Fruit fly (Drosophila melanogaster) whole organism, prepupa: ENCODE results near the gene CG14286.

Experiments
- Blimp-1 ChIP-seq: fragments of 200-800 bp; sonication (Bioruptor generic); optimal IDR thresholded peaks from 3 replicates; lab custom pipeline; 2017; ENCODE audit warnings: missing biosample characterization, missing genetic modification characterization, mild to moderate bottlenecking, moderate library complexity, missing genetic modification reagents
- CG10631 ChIP-seq: fragments of 200-800 bp; sonication (Bioruptor generic); optimal IDR thresholded peaks from 2 replicates; lab custom pipeline; 2016; ENCODE audit warnings: missing biosample characterization, missing genetic modification characterization
- CG10669 ChIP-seq: fragments of 200-800 bp; sonication (Bioruptor generic); optimal IDR thresholded peaks from 3 replicates; lab custom pipeline; 2018; ENCODE audit warnings: missing biosample characterization, mild to moderate bottlenecking, missing genetic modification characterization, moderate library complexity
- CG11294 ChIP-seq: fragments of 200-800 bp; sonication (Bioruptor generic); IDR thresholded peaks from 2 replicates; pipeline ENCODE4 v1.3.6; 2022; ENCODE audit warnings: missing biosample characterization, missing genetic modification characterization
- CG15336 ChIP-seq: fragments of 200-800 bp; sonication (Bioruptor generic); IDR thresholded peaks from 2 replicates; pipeline ENCODE4 v1.3.6; 2022; ENCODE audit warnings: missing biosample characterization, missing genetic modification characterization
- CG1621 ChIP-seq: fragments of 200-800 bp; sonication (Bioruptor generic); optimal IDR thresholded peaks from 3 replicates; lab custom pipeline; 2018; ENCODE audit warnings: missing biosample characterization, mild to moderate bottlenecking, missing genetic modification characterization
- CG16779 ChIP-seq: fragments of 200-800 bp; sonication (Bioruptor generic); optimal IDR thresholded peaks from 3 replicates; lab custom pipeline; 2017; ENCODE audit warnings: missing biosample characterization, mild to moderate bottlenecking, missing genetic modification characterization
- CG3032 ChIP-seq: fragments of 200-800 bp; optimal IDR thresholded peaks from 2 replicates; lab custom pipeline; 2019; ENCODE audit warnings: missing biosample characterization, mild to moderate bottlenecking, missing genetic modification characterization, moderate library complexity
- CG31627 ChIP-seq: fragments of 200-800 bp; sonication (Bioruptor generic); optimal IDR thresholded peaks from 3 replicates; lab custom pipeline; 2016; ENCODE audit warnings: missing biosample characterization, missing genetic modification characterization
- CG32006 ChIP-seq: fragments of 200-800 bp; sonication (Bioruptor generic); optimal IDR thresholded peaks from 3 replicates; lab custom pipeline; 2017; ENCODE audit warnings: missing biosample characterization, mild to moderate bottlenecking, missing genetic modification characterization
- CG34406 ChIP-seq: fragments of 200-800 bp; sonication (Bioruptor generic); optimal IDR thresholded peaks from 3 replicates; lab custom pipeline; 2016; ENCODE audit warnings: missing biosample characterization, missing genetic modification characterization
- CG4318 ChIP-seq: fragments of 200-800 bp; sonication (Bioruptor generic); optimal IDR thresholded peaks from 3 replicates; lab custom pipeline; 2017; ENCODE audit warnings: missing biosample characterization, mild to moderate bottlenecking, missing genetic modification characterization
- CG6276 ChIP-seq: fragments of 200-800 bp; sonication (Bioruptor generic); optimal IDR thresholded peaks from 2 replicates; lab custom pipeline; 2017; ENCODE audit warnings: missing biosample characterization, mild to moderate bottlenecking, missing genetic modification characterization
- CG6792 ChIP-seq: fragments of 200-800 bp; sonication (Bioruptor generic); optimal IDR thresholded peaks from 3 replicates; lab custom pipeline; 2016; ENCODE audit warnings: missing biosample characterization, missing genetic modification characterization
- CG6808 ChIP-seq: fragments of 200-800 bp; sonication (Bioruptor generic); optimal IDR thresholded peaks from 3 replicates; lab custom pipeline; 2017; ENCODE audit warnings: missing biosample characterization, missing genetic modification characterization, mild to moderate bottlenecking, moderate library complexity, missing genetic modification reagents
- CG6854 ChIP-seq: fragments of 200-800 bp; sonication (Bioruptor generic); optimal IDR thresholded peaks from 2 replicates; lab custom pipeline; 2017; ENCODE audit warnings: missing biosample characterization, mild to moderate bottlenecking, missing genetic modification characterization
- CG7368 ChIP-seq: fragments of 200-800 bp; sonication (Bioruptor generic); optimal IDR thresholded peaks from 3 replicates; lab custom pipeline; 2016; ENCODE audit warnings: missing biosample characterization, missing genetic modification characterization
- CG8119 ChIP-seq: fragments of 200-800 bp; sonication (Bioruptor generic); IDR thresholded peaks from 3 replicates; pipeline ENCODE4 v1.3.6; 2022; ENCODE audit warnings: missing biosample characterization, missing genetic modification characterization
- CG8319 ChIP-seq: fragments of 200-800 bp; sonication (Bioruptor generic); optimal IDR thresholded peaks from 3 replicates; lab custom pipeline; 2016; ENCODE audit warnings: missing biosample characterization, missing genetic modification characterization
- CG9139 ChIP-seq: fragments of 200-800 bp; sonication (Bioruptor generic); optimal IDR thresholded peaks from 3 replicates; lab custom pipeline; 2017; ENCODE audit warnings: missing biosample characterization, mild to moderate bottlenecking, missing genetic modification characterization
- Eip75B ChIP-seq: fragments of 200-800 bp; sonication (Bioruptor generic); optimal IDR thresholded peaks from 3 replicates; lab custom pipeline; 2016; ENCODE audit warnings: missing biosample characterization, missing genetic modification characterization
- Eip78C ChIP-seq: fragments of 200-800 bp; sonication (Bioruptor generic); peaks from one replicate; lab custom pipeline; 2016; ENCODE audit warnings: missing biosample characterization, missing genetic modification characterization
- Eip93F ChIP-seq: fragments of 200-800 bp; sonication (Bioruptor generic); optimal IDR thresholded peaks from 2 replicates; lab custom pipeline; 2016; ENCODE audit warnings: missing biosample characterization, mild to moderate bottlenecking, missing genetic modification characterization
- Ets21C ChIP-seq: fragments of 200-800 bp; sonication (Bioruptor generic); optimal IDR thresholded peaks from 3 replicates; lab custom pipeline; 2016; ENCODE audit warnings: missing biosample characterization, missing genetic modification characterization
- Ets96B ChIP-seq: fragments of 200-800 bp; optimal IDR thresholded peaks from 2 replicates; lab custom pipeline; 2019; ENCODE audit warnings: missing biosample characterization, mild to moderate bottlenecking, missing genetic modification characterization, moderate library complexity
- Gug ChIP-seq: fragments of 200-800 bp; sonication (Bioruptor generic); IDR thresholded peaks from 2 replicates; pipeline ENCODE4 v1.3.6; 2022; ENCODE audit warnings: missing biosample characterization, missing genetic modification characterization
- Hr38 ChIP-seq: sonication (Bioruptor generic); optimal IDR thresholded peaks from 2 replicates; lab custom pipeline; 2016; ENCODE audit warnings: missing biosample characterization, missing genetic modification characterization
- Hr39 ChIP-seq: fragments of 200-800 bp; sonication (Bioruptor generic); optimal IDR thresholded peaks from 2 replicates; lab custom pipeline; 2016; ENCODE audit warnings: missing biosample characterization, missing genetic modification characterization
- Hr4 ChIP-seq: fragments of 200-800 bp; sonication (Bioruptor generic); optimal IDR thresholded peaks from 3 replicates; lab custom pipeline; 2016; ENCODE audit warnings: missing biosample characterization, missing genetic modification characterization
- Lpt ChIP-seq: fragments of 200-800 bp; sonication (Bioruptor generic); optimal IDR thresholded peaks from 3 replicates; lab custom pipeline; 2016; ENCODE audit warnings: missing biosample characterization, missing genetic modification characterization
- Met ChIP-seq: fragments of 200-800 bp; sonication (Bioruptor generic); optimal IDR thresholded peaks from 3 replicates; lab custom pipeline; 2016; ENCODE audit warnings: missing biosample characterization, missing genetic modification characterization
- OdsH ChIP-seq: fragments of 200-800 bp; sonication (Bioruptor generic); optimal IDR thresholded peaks from 3 replicates; lab custom pipeline; 2016; ENCODE audit warnings: missing biosample characterization, missing genetic modification characterization
- Smox ChIP-seq: fragments of 200-800 bp; sonication (Bioruptor generic); optimal IDR thresholded peaks from 3 replicates; lab custom pipeline; 2016; ENCODE audit warnings: missing biosample characterization, missing genetic modification characterization
- Sox102F ChIP-seq: fragments of 200-800 bp; sonication (Bioruptor generic); optimal IDR thresholded peaks from 2 replicates; lab custom pipeline; 2016; ENCODE audit warnings: missing biosample characterization, mild to moderate bottlenecking, missing genetic modification characterization
- Sox14 ChIP-seq: fragments of 200-800 bp; sonication (Bioruptor generic); optimal IDR thresholded peaks from 3 replicates; lab custom pipeline; 2016; ENCODE audit warnings: missing biosample characterization, missing genetic modification characterization
- Sox15 ChIP-seq: fragments of 200-800 bp; sonication (Bioruptor generic); optimal IDR thresholded peaks from 3 replicates; lab custom pipeline; 2016; ENCODE audit warnings: missing biosample characterization, missing genetic modification characterization
- achi ChIP-seq: fragments of 200-800 bp; sonication (Bioruptor generic); optimal IDR thresholded peaks from 3 replicates; lab custom pipeline; 2016; ENCODE audit warnings: missing biosample characterization, missing genetic modification characterization
- cyc ChIP-seq: fragments of 200-800 bp; sonication (Bioruptor generic); optimal IDR thresholded peaks from 3 replicates; lab custom pipeline; 2016; ENCODE audit warnings: missing biosample characterization, missing genetic modification characterization
- esn ChIP-seq: fragments of 200-800 bp; sonication (Bioruptor generic); optimal IDR thresholded peaks from 2 replicates; lab custom pipeline; 2016; ENCODE audit warnings: missing biosample characterization, mild to moderate bottlenecking, missing genetic modification characterization, moderate library complexity
- fd59A ChIP-seq: fragments of 200-800 bp; sonication (Bioruptor generic); optimal IDR thresholded peaks from 2 replicates; lab custom pipeline; 2017; ENCODE audit warnings: missing biosample characterization, mild to moderate bottlenecking, missing genetic modification characterization, missing genetic modification reagents
- fd85E ChIP-seq: fragments of 200-800 bp; sonication (Bioruptor generic); optimal IDR thresholded peaks from 3 replicates; lab custom pipeline; 2016; ENCODE audit warnings: missing biosample characterization, missing genetic modification characterization
- lz ChIP-seq: fragments of 200-800 bp; sonication (Bioruptor generic); optimal IDR thresholded peaks from 3 replicates; lab custom pipeline; 2016; ENCODE audit warnings: missing biosample characterization, missing genetic modification characterization
- net ChIP-seq: fragments of 200-800 bp; sonication (Bioruptor generic); optimal IDR thresholded peaks from 3 replicates; lab custom pipeline; 2016; ENCODE audit warnings: missing biosample characterization, missing genetic modification characterization
- pdm3 ChIP-seq: fragments of 200-800 bp; sonication (Bioruptor generic); optimal IDR thresholded peaks from 3 replicates; lab custom pipeline; 2016; ENCODE audit warnings: missing biosample characterization, missing genetic modification characterization
- salr ChIP-seq, 2 experiments: fragments of 200-800 bp; sonication (Bioruptor generic); optimal IDR thresholded peaks; 3 replicates each; lab custom pipeline; 2016 to 2018; ENCODE audit warnings: missing biosample characterization in 2 of 2, missing genetic modification characterization in 2 of 2, mild to moderate bottlenecking in 1 of 2
- spab ChIP-seq: fragments of 200-800 bp; sonication (Bioruptor generic); optimal IDR thresholded peaks from 2 replicates; lab custom pipeline; 2017; ENCODE audit warnings: missing biosample characterization, mild to moderate bottlenecking, missing genetic modification characterization, missing genetic modification reagents
- svp ChIP-seq: fragments of 200-800 bp; sonication (Bioruptor generic); peaks from one replicate; lab custom pipeline; 2016; ENCODE audit warnings: missing biosample characterization, missing genetic modification characterization

CG14286 gene

DNA sequence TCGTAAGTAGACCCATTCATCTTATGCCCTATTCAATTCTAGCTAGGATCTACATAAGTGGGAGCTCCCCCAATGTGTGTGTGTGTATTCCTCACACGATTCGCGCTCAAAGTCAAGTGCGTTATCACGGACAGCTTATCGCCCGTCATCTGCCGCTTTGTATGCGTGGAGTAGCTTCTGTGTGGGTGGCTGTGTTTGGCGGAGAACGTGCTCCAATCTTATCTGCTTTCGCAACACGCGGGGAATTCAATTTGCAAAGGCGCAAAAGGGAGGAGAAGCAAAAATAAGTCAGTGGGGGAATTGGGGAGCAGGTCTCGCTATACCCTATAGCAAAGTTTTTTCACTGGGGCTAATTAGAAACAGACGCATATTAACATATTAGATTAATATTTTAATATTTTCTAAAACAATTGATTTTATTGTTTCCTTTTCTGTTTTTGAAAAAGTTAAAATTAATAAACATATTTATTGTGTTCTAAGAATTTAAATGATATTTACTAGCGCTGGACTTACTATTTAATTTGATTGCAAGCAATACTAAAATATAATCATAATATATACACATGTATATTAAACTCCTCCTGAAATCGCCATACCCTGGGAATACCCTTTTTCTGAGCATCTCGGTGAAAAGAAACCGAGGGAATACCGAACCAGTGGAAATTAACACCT lies 38.6 kb upstream of the CG14286 start (continued):
- peak; percentile 73 for TF ChIP-seq Sox102F (GFP tag; lab: Kevin White, UChicago)
- peak; percentile 64 for TF ChIP-seq spab
- TF ChIP-seq CG7368, result peak; percentile 76
- peak; percentile 87 for TF ChIP-seq svp (GFP tag; lab: Kevin White, UChicago)
- TF ChIP-seq Lpt (GFP tag; lab: Kevin White, UChicago), result peak; percentile 69
- peak; percentile 88 for TF ChIP-seq Met
- peak; percentile 72 for TF ChIP-seq CG3032 (tag; lab: Kevin White, UChicago)
- peak; percentile 84 for TF ChIP-seq CG31627 (GFP tag; lab: Kevin White, UChicago)
- peak; percentile 38 for TF ChIP-seq CG9139
- TF ChIP-seq Sox15 (GFP tag; lab: Kevin White, UChicago), result peak; percentile 81
- peak; percentile 74 for TF ChIP-seq fd59A (GFP tag; lab: Kevin White, UChicago)
- TF ChIP-seq CG10631 (GFP tag; lab: Kevin White, UChicago), result peak; percentile 86
- peak; percentile 87 for TF ChIP-seq CG6792 (GFP tag; lab: Kevin White, UChicago)
- peak; percentile 77 for TF ChIP-seq Blimp-1
- TF ChIP-seq CG8319 (GFP tag; lab: Kevin White, UChicago), result peak; percentile 79
- TF ChIP-seq Gug, result no peak
- TF ChIP-seq Smox (GFP tag; lab: Kevin White, UChicago), result peak; percentile 89
- TF ChIP-seq CG10669 (GFP tag; lab: Kevin White, UChicago), result peak; percentile 73
- peak; percentile 3 for TF ChIP-seq CG1621 (tag; lab: Kevin White, UChicago)
- TF ChIP-seq Ets21C (GFP tag; lab: Kevin White, UChicago), result peak; percentile 60
- peak; percentile 16; the same call in 1 of the 2 replicates for TF ChIP-seq CG11294 (GFP tag; lab: Robert Waterston, UW)
- peak; percentile 44 for TF ChIP-seq CG6276 (GFP tag; lab: Kevin White, UChicago)
- TF ChIP-seq CG6854 (GFP tag; lab: Kevin White, UChicago), result peak; percentile 48
- TF ChIP-seq Hr38 (GFP tag; lab: Kevin White, UChicago), result no peak
- TF ChIP-seq CG16779, result peak; percentile 59
- peak; percentile 71 for TF ChIP-seq Hr4 (GFP tag; lab: Kevin White, UChicago)
- TF ChIP-seq cyc, result peak; percentile 84
- TF ChIP-seq Eip75B, result peak; percentile 58
- TF ChIP-seq esn (GFP tag; lab: Kevin White, UChicago), result peak; percentile 93
- peak; percentile 82 for TF ChIP-seq pdm3 (GFP tag; lab: Kevin White, UChicago)
- TF ChIP-seq Sox14 (GFP tag; lab: Kevin White, UChicago), result peak; percentile 71
- peak; percentile 83 for TF ChIP-seq achi
- TF ChIP-seq fd85E, result peak; percentile 29
- TF ChIP-seq CG34406 (GFP tag; lab: Kevin White, UChicago), result peak; percentile 90
- peak; percentile 79 for TF ChIP-seq lz (GFP tag; lab: Kevin White, UChicago)
- peak; percentile 79 for TF ChIP-seq Hr39 (GFP tag; lab: Kevin White, UChicago)

DNA sequence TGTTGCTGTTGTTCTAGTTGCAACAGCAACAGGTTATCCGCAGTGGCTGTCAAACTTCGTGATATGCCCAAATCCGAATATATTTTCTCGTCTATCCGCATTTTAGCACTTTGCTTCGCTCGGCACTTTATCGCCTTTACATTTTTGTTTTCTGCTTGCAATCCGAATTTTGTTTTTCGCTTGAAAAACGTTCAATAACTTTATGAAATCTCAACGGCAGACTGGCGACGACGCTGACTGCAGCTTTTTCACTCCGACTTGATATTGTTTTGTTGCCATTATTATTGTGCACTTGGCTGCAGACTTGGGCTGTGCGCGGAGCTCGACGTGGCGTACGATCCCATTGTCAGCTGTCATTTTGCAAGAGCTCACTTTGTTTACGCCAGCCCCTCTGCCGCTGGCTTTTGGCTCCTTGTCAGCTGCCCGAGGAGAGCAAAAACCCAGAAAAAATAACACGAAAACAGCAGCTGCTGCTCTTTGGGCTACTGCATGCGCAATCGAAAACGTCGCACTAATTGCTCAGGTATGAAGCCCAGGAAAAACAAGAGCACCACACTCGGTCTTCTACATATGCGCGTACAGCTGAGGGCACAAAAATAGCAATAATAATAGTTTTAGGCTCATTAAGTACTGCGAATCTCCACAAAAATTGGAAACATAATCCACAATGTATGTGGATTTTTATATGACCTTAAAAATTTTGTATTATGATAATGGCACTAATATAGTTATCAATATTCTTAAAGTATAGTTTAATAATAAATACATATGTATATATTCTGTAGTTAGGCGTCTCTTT lies 37.6 kb upstream of the CG14286 start:
- TF ChIP-seq svp (GFP tag; lab: Kevin White, UChicago) (peak; percentile 83), Gug (0 out of 2 replicates have a peak, but pooled peaks have one; percentile 29), CG8119 (GFP tag; lab: Robert Waterston, UW) (peak; percentile 38; the same call in 1 of the 3 replicates), CG6276 (GFP tag; lab: Kevin White, UChicago) (peak; percentile 42), CG15336 (GFP tag; lab: Robert Waterston, UW) (peak; percentile 52), salr (GFP tag; optimal IDR thresholded peaks at IDR 0.05; lab: Kevin White, UChicago) (peak in 1 of 2 experiments; percentile 17), Hr4 (GFP tag; lab: Kevin White, UChicago) (peak; percentile 30), Sox15 (GFP tag; lab: Kevin White, UChicago) (no peak), net (GFP tag; lab: Kevin White, UChicago) (peak; percentile 13), Eip78C (peak; percentile 68), Sox14 (GFP tag; lab: Kevin White, UChicago) (peak; percentile 51), Met (peak; percentile 16), Ets96B (tag; lab: Kevin White, UChicago) (peak; percentile 1), Eip93F (GFP tag; lab: Kevin White, UChicago) (no peak), Ets21C (GFP tag; lab: Kevin White, UChicago) (no peak), pdm3 (GFP tag; lab: Kevin White, UChicago) (peak; percentile 30), lz (GFP tag; lab: Kevin White, UChicago) (peak; percentile 3), CG4318 (peak; percentile 5), Blimp-1 (no peak), CG34406 (GFP tag; lab: Kevin White, UChicago) (peak; percentile 34), OdsH (GFP tag; lab: Kevin White, UChicago) (peak; percentile 51), fd59A (GFP tag; lab: Kevin White, UChicago) (peak; percentile 2), CG6808 (GFP tag; lab: Kevin White, UChicago) (no peak), Smox (GFP tag; lab: Kevin White, UChicago) (peak; percentile 16), CG32006 (GFP tag; lab: Kevin White, UChicago) (peak; percentile 47)
